Worm (Caenorhabditis elegans): ENCODE data around the gene W01B6.8.

ce11 chrIV:10122205-10122604, 38.0 kb upstream of the W01B6.8 start, which contains the start of gene irld-21:
- no peak for TF ChIP-seq cog-1 (tag; optimal IDR thresholded peaks at IDR 0.05)
- no peak for TF ChIP-seq flt-1 (GFP tag; IDR thresholded peaks at IDR 0.05)
- TF ChIP-seq med-1 (GFP tag; optimal IDR thresholded peaks at IDR 0.05; ENCODE audit: insufficient read depth), result no peak
- no peak for TF ChIP-seq T22C8.4 (GFP tag; IDR thresholded peaks at IDR 0.05)
- no peak for TF ChIP-seq klf-2 (GFP tag; conservative IDR thresholded peaks at IDR 0.05)
- TF ChIP-seq ztf-29 (GFP tag; IDR thresholded peaks at IDR 0.05), result no peak
- no peak for TF ChIP-seq tab-1 (GFP tag; IDR thresholded peaks at IDR 0.05)
- TF ChIP-seq ref-1 (GFP tag; conservative IDR thresholded peaks at IDR 0.05), result no peak
